Fruit fly (Drosophila melanogaster) S2 (cell line): Measurements from ENCODE around the gene Pgant35A.

Experiments used
- CG8478 ChIP-seq: fragments of >200 bp; optimal IDR thresholded peaks from 2 replicates; lab custom pipeline; 2018
- CTCF ChIP-seq, 2 experiments: fragments of >200 bp; optimal IDR thresholded peaks; 2 replicates each; lab custom pipeline; 2018

- TF ChIP-seq CG8478 (lab: Kevin White, UChicago) (no peak), CTCF (optimal IDR thresholded peaks at IDR 0.05; lab: Kevin White, UChicago) (no peak)
Measured at dm6 chr2L:14356793-14357372, 2.2 kb upstream of the Pgant35A start.
